Fruit fly (Drosophila melanogaster): ENCODE data around the gene Dad.

Dad gene

dm6 chr3R:17056905-17057251, 3.1 kb downstream of the Dad start (continued):
- TF ChIP-seq CG1233 (GFP tag; optimal IDR thresholded peaks at IDR 0.05) (no peak), pnt (GFP tag; optimal IDR thresholded peaks at IDR 0.05) (peak; percentile 2), phol (tag; optimal IDR thresholded peaks at IDR 0.05) (peak; percentile 42), prd (optimal IDR thresholded peaks at IDR 0.05) (no peak), prd (GFP tag; IDR thresholded peaks at IDR 0.05) (peak; percentile 42; the same call in 1 of the 3 replicates), MESR4 (GFP tag; optimal IDR thresholded peaks at IDR 0.05) (no peak), CG3163 (GFP tag; optimal IDR thresholded peaks at IDR 0.05) (no peak), CG11696 (GFP tag; IDR thresholded peaks at IDR 0.05) (no peak), Hsf (GFP tag; optimal IDR thresholded peaks at IDR 0.05) (peak; percentile 3), CG9817 (tag; optimal IDR thresholded peaks at IDR 0.05) (peak; percentile 1), Pdp1 (GFP tag; optimal IDR thresholded peaks at IDR 0.05) (peak in 1 of 2 experiments; percentile 21), Vsx1 (GFP tag; optimal IDR thresholded peaks at IDR 0.05) (no peak), CG1647 (GFP tag; optimal IDR thresholded peaks at IDR 0.05) (no peak), trem (tag; optimal IDR thresholded peaks at IDR 0.05) (peak; percentile 27), row (GFP tag; IDR thresholded peaks at IDR 0.05) (0 out of 3 replicates have a peak, but pooled peaks have one; percentile 11), cas (GFP tag; IDR thresholded peaks at IDR 0.05) (no peak), vvl (GFP tag; IDR thresholded peaks at IDR 0.05) (peak; percentile 39; the same call in 1 of the 2 replicates), fd96Cb (tag; optimal IDR thresholded peaks at IDR 0.05) (peak; percentile 45), CG11456 (GFP tag; IDR thresholded peaks at IDR 0.05) (no peak), mam (GFP tag; optimal IDR thresholded peaks at IDR 0.05) (peak; percentile 12), bowl (GFP tag; IDR thresholded peaks at IDR 0.05) (0 out of 2 replicates have a peak, but pooled peaks have one; percentile 4), CG10431 (GFP tag; optimal IDR thresholded peaks at IDR 0.05) (no peak), CG2678 (tag; optimal IDR thresholded peaks at IDR 0.05) (peak; percentile 3), dysf (GFP tag; IDR thresholded peaks at IDR 0.05) (no peak), CG30403 (GFP tag; optimal IDR thresholded peaks at IDR 0.05) (peak; percentile 27), Sox102F (GFP tag; optimal IDR thresholded peaks at IDR 0.05) (peak; percentile 33), CG4424 (GFP tag; optimal IDR thresholded peaks at IDR 0.05) (peak; percentile 7), CG18262 (tag; optimal IDR thresholded peaks at IDR 0.05) (peak; percentile 66), CG17829 (tag; optimal IDR thresholded peaks at IDR 0.05) (peak; percentile 27), CG17359 (tag; optimal IDR thresholded peaks at IDR 0.05) (peak; percentile 62), gsb-n (tag; optimal IDR thresholded peaks at IDR 0.05) (peak; percentile 16)

- no peak for TF ChIP-seq HHEX (GFP tag; optimal IDR thresholded peaks at IDR 0.05)
- no peak for TF ChIP-seq tna (GFP tag; IDR thresholded peaks at IDR 0.05; ENCODE audit: partially characterized antibody)
- TF ChIP-seq hth (optimal IDR thresholded peaks at IDR 0.05): no peak
- TF ChIP-seq CG11504 (tag; optimal IDR thresholded peaks at IDR 0.05): peak; percentile 39
- TF ChIP-seq dan (GFP tag; IDR thresholded peaks at IDR 0.05): no peak
- no peak for TF ChIP-seq Rfx (GFP tag; IDR thresholded peaks at IDR 0.05)
- TF ChIP-seq grau (tag; optimal IDR thresholded peaks at IDR 0.05): no peak
- TF ChIP-seq CG4282 (GFP tag; optimal IDR thresholded peaks at IDR 0.05): no peak
- no peak for TF ChIP-seq Max (GFP tag; optimal IDR thresholded peaks at IDR 0.05)
- no peak for TF ChIP-seq eyg (GFP tag; optimal IDR thresholded peaks at IDR 0.05)
- 0 out of 2 replicates have a peak, but pooled peaks have one; percentile 18 for TF ChIP-seq CG32772 (GFP tag; IDR thresholded peaks at IDR 0.05)
- no peak for TF ChIP-seq CG5953 (GFP tag; IDR thresholded peaks at IDR 0.05)
- no peak for TF ChIP-seq bbx (GFP tag; IDR thresholded peaks at IDR 0.05; ENCODE audit: partially characterized antibody)
- no peak for TF ChIP-seq CG12236 (GFP tag; optimal IDR thresholded peaks at IDR 0.05)
- no peak for TF ChIP-seq otp (GFP tag; IDR thresholded peaks at IDR 0.05)
- TF ChIP-seq CG17568 (GFP tag; optimal IDR thresholded peaks at IDR 0.05): no peak
- no peak for TF ChIP-seq stwl (tag; optimal IDR thresholded peaks at IDR 0.05)
- TF ChIP-seq CG18764 (GFP tag; optimal IDR thresholded peaks at IDR 0.05): no peak
- TF ChIP-seq Nf-YB (GFP tag; optimal IDR thresholded peaks at IDR 0.05): no peak
- TF ChIP-seq CG10979 (tag; optimal IDR thresholded peaks at IDR 0.05): peak; percentile 38
- peak; percentile 52 for TF ChIP-seq ATbp (GFP tag; optimal IDR thresholded peaks at IDR 0.05)
Observed at dm6 chr3R:17059100-17059810, 5.4 kb downstream of the Dad start.

All from whole organism, embryonic.